Worm (Caenorhabditis elegans): ENCODE results near the gene srp-1.

DNA sequence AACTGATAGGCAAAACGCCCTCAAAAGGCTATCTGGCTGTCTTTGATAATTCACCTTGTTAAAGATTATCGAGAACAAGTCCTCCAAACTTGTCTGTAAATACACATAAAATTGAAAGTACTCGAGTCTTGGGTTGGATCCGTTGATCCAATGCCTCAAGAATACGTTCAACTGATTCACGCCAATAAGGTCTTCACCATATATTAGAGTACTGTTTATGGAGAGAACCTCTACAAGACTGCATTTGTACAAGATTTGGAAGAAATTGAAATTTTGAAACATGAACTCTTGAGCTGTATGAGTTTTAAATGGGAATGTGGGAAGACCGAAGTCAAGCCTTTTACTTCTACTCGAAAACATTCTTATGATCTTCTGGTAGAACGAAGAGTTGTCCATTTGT, 30.2 kb upstream of the srp-1 start:
- TF ChIP-seq sea-1 (GFP tag; conservative IDR thresholded peaks at IDR 0.05) = no peak
- TF ChIP-seq ceh-36 (tag; optimal IDR thresholded peaks at IDR 0.05) = no peak
- TF ChIP-seq hmbx-1 (tag; optimal IDR thresholded peaks at IDR 0.05) = no peak
- no peak for TF ChIP-seq scrt-1 (GFP tag; IDR thresholded peaks at IDR 0.05)
- TF ChIP-seq F13C5.2 (tag; optimal IDR thresholded peaks at IDR 0.05) = no peak
- no peak for TF ChIP-seq ama-1 (optimal IDR thresholded peaks at IDR 0.05)
- no peak for TF ChIP-seq ceh-13 (GFP tag; optimal IDR thresholded peaks at IDR 0.05)
- no peak for TF ChIP-seq flt-1 (GFP tag; IDR thresholded peaks at IDR 0.05)
- no peak for TF ChIP-seq hmg-4 (GFP tag; optimal IDR thresholded peaks at IDR 0.05)
- no peak for TF ChIP-seq hnd-1 (tag; optimal IDR thresholded peaks at IDR 0.05)
- TF ChIP-seq pes-1 (GFP tag; IDR thresholded peaks at IDR 0.05) = no peak
